Fruit fly (Drosophila melanogaster) Kc167 (cell line): ENCODE data around the gene gpp.

ENCODE experiments used
- Sin3A ChIP-seq: fragments of >200 bp; optimal IDR thresholded peaks from 2 replicates; lab custom pipeline; 2018; ENCODE audit warnings: missing external identifiers
- h ChIP-seq: fragments of >200 bp; optimal IDR thresholded peaks from 3 replicates; lab custom pipeline; 2018; ENCODE audit warnings: missing external identifiers
- psq ChIP-seq: fragments of >200 bp; optimal IDR thresholded peaks from 2 replicates; lab custom pipeline; 2017; ENCODE audit warnings: missing external identifiers
- ttk ChIP-seq: sonication (Bioruptor generic); optimal IDR thresholded peaks from 2 replicates; lab custom pipeline; 2017; ENCODE audit warnings: missing external identifiers

DNA sequence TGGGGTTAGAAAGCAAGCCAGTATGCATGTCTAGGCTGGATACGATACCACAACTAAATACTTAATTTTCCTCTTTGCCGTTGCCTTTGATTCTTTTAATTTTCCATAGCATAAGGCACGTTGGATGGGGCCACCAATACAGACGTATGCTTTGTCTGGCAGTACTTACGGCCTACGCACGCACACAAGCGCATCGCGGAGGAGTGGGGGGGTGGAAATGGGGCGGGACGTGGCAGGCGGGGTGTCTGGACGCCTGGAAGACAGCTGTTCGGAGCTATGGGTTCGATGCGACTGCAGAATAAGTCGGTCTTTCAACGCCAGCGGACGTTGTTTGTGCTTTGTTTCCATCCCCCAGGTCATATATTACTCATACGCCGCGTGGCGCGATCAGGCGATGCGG, 69.8 kb downstream of the gpp start:
- no peak for TF ChIP-seq ttk (lab: Kevin White, UChicago)
- TF ChIP-seq psq (lab: Kevin White, UChicago) = no peak
- TF ChIP-seq Sin3A = no peak
- no peak for TF ChIP-seq h
